Worm (Caenorhabditis elegans) whole organism, L4/young adult: Measurements from ENCODE around the gene unc-26.

Source experiments
- W03F9.2 ChIP-seq: fragments of 150-350 bp; optimal IDR thresholded peaks from 2 replicates; lab custom pipeline; 2014; ENCODE audit warnings: missing biosample characterization, missing genetic modification characterization
- dao-5 ChIP-seq: sonication (generic microtip); optimal IDR thresholded peaks from 2 replicates; lab custom pipeline; 2016; ENCODE audit warnings: missing genotype, missing genetic modification characterization, moderate library complexity, missing compliant biosample characterization

DNA sequence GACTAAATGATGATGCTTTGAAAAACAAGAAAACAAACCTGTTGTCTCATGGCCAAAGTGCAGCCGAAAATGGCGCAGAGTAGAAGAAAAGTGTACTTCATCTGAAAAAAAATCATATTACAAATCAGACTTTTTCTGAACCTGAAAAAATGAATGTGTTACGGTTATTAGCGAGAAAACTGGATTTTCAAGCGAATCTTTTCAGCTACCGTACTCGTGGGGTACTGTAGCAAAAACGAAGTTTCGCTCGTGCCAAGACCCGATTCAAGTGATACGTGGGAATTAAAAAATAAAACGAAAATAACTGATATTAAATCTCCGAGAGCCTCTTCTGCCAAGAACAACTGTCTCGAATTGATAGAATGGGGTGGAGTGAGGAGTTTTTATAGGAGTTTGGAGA, 20.1 kb downstream of the unc-26 start, which contains the start of gene ttr-51:
- TF ChIP-seq dao-5 (tag; lab: Kevin White, UChicago) (no peak), W03F9.2 (tag; lab: Kevin White, UChicago) (no peak)
